Fruit fly (Drosophila melanogaster): Measurements from ENCODE around the gene CG12725.

CG12725 gene

DNA sequence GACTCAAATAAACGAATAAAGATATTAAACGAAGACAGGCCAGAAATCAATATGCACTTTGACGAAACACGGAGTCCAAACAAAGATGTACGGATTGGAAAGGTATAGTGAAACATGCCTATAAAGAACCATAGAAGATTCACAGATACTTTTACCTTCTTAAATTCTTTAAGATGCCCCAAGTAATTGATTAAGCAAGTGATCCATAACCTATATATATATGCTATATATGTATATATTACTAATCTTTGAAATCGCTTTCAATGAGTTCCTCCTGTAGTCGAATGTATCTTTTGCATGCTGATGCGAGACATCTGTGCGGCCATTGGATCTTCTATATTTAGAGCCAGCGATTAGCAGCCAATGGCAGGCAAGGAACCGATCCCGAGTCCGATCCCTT lies 34.5 kb downstream of the CG12725 start, which contains the start of gene dmrt11E (continued):
- TF ChIP-seq fd3F (GFP tag; optimal IDR thresholded peaks at IDR 0.05): no peak
- no peak for TF ChIP-seq peb (GFP tag; IDR thresholded peaks at IDR 0.05)
- TF ChIP-seq sqz (GFP tag; optimal IDR thresholded peaks at IDR 0.05): no peak
- TF ChIP-seq bowl (GFP tag; IDR thresholded peaks at IDR 0.05): no peak
- no peak for TF ChIP-seq CG34224 (GFP tag; IDR thresholded peaks at IDR 0.05; ENCODE audit: partially characterized antibody)
- no peak for TF ChIP-seq Myb (GFP tag; optimal IDR thresholded peaks at IDR 0.05)
- TF ChIP-seq CG8388 (GFP tag; optimal IDR thresholded peaks at IDR 0.05): peak; percentile 71
- TF ChIP-seq ash1 (GFP tag; optimal IDR thresholded peaks at IDR 0.05): no peak
- peak; percentile 77 for TF ChIP-seq fd96Cb (tag; optimal IDR thresholded peaks at IDR 0.05)
- TF ChIP-seq CG14014 (GFP tag; IDR thresholded peaks at IDR 0.05): no peak
- TF ChIP-seq bab2 (GFP tag; optimal IDR thresholded peaks at IDR 0.05): no peak
- peak; percentile 27 for TF ChIP-seq wek (GFP tag; optimal IDR thresholded peaks at IDR 0.05)
- TF ChIP-seq pzg (GFP tag; optimal IDR thresholded peaks at IDR 0.05): no peak
- no peak for TF ChIP-seq B-H2 (GFP tag; optimal IDR thresholded peaks at IDR 0.05)
- no peak for TF ChIP-seq caup (GFP tag; optimal IDR thresholded peaks at IDR 0.05; ENCODE audit: severe bottlenecking)
- TF ChIP-seq CoRest (tag; optimal IDR thresholded peaks at IDR 0.05): peak; percentile 72
- no peak for TF ChIP-seq gsb (GFP tag; IDR thresholded peaks at IDR 0.05)
- TF ChIP-seq vfl (GFP tag; optimal IDR thresholded peaks at IDR 0.05): no peak
- TF ChIP-seq twi (tag; optimal IDR thresholded peaks at IDR 0.05): peak; percentile 76
- 0 out of 2 replicates have a peak, but pooled peaks have one; percentile 12 for TF ChIP-seq Drgx (GFP tag; IDR thresholded peaks at IDR 0.05)
- peak; percentile 45 for TF ChIP-seq H2.0 (GFP tag; IDR thresholded peaks at IDR 0.05)
- TF ChIP-seq so (GFP tag; IDR thresholded peaks at IDR 0.05): no peak
- TF ChIP-seq prd (optimal IDR thresholded peaks at IDR 0.05): no peak
- peak; percentile 74; the same call in 2 of the 3 replicates for TF ChIP-seq prd (GFP tag; IDR thresholded peaks at IDR 0.05)
- peak; percentile 18; the same call in 1 of the 2 replicates for TF ChIP-seq MBD-R2 (GFP tag; IDR thresholded peaks at IDR 0.05)
- TF ChIP-seq CG10654 (GFP tag; optimal IDR thresholded peaks at IDR 0.05): peak; percentile 45
- peak; percentile 73 for TF ChIP-seq Blimp-1 (GFP tag; optimal IDR thresholded peaks at IDR 0.05)
- TF ChIP-seq ato (GFP tag; IDR thresholded peaks at IDR 0.05; ENCODE audit: partially characterized antibody): no peak
- no peak for TF ChIP-seq CG31388 (GFP tag; optimal IDR thresholded peaks at IDR 0.05)
- TF ChIP-seq CG12071 (GFP tag; optimal IDR thresholded peaks at IDR 0.05): no peak
- no peak for TF ChIP-seq knrl (GFP tag; IDR thresholded peaks at IDR 0.05; ENCODE audit: partially characterized antibody)
- TF ChIP-seq ind (GFP tag; optimal IDR thresholded peaks at IDR 0.05): peak; percentile 48
- peak; percentile 71 for TF ChIP-seq CG10267 (tag; optimal IDR thresholded peaks at IDR 0.05)
- no peak for TF ChIP-seq CG30020 (tag; optimal IDR thresholded peaks at IDR 0.05)
- TF ChIP-seq CG8924 (tag; optimal IDR thresholded peaks at IDR 0.05): peak; percentile 80
- TF ChIP-seq Sox100B (GFP tag; optimal IDR thresholded peaks at IDR 0.05): peak; percentile 31
- TF ChIP-seq CG10543 (GFP tag; optimal IDR thresholded peaks at IDR 0.05): no peak
- TF ChIP-seq CG4730 (GFP tag; IDR thresholded peaks at IDR 0.05): no peak
- TF ChIP-seq Mrtf (GFP tag; IDR thresholded peaks at IDR 0.05): peak; percentile 54; the same call in 1 of the 3 replicates
- TF ChIP-seq CG10321 (GFP tag; IDR thresholded peaks at IDR 0.05): no peak
- peak; percentile 36 for TF ChIP-seq CG7556 (GFP tag; optimal IDR thresholded peaks at IDR 0.05)
- TF ChIP-seq dan (GFP tag; IDR thresholded peaks at IDR 0.05): no peak
- peak; percentile 56 for TF ChIP-seq Hr3 (GFP tag; optimal IDR thresholded peaks at IDR 0.05)
- peak; percentile 9 for TF ChIP-seq CG9437 (GFP tag; optimal IDR thresholded peaks at IDR 0.05)
- TF ChIP-seq Adf1 (GFP tag; IDR thresholded peaks at IDR 0.05): no peak
- no peak for TF ChIP-seq mam (GFP tag; optimal IDR thresholded peaks at IDR 0.05)
- TF ChIP-seq D19A (tag; optimal IDR thresholded peaks at IDR 0.05): peak; percentile 77
- no peak for TF ChIP-seq CG9932 (GFP tag; IDR thresholded peaks at IDR 0.05)
- TF ChIP-seq seq (GFP tag; IDR thresholded peaks at IDR 0.05): no peak
- peak; percentile 54; the same call in 2 of the 3 replicates for TF ChIP-seq CG11695 (GFP tag; IDR thresholded peaks at IDR 0.05)
- TF ChIP-seq CG2678 (tag; optimal IDR thresholded peaks at IDR 0.05): peak; percentile 68
